ENCODE assay signal across 1 fruit fly cellular context in genomic region chrX:1052684-1053389, dm6.
TF ChIP-seq lines count a peak whose summit lies in the region.

No protein-coding gene starts in this region.

TF ChIP-seq in whole organism, embryonic, 481 proteins besides CTCF, POLR2A, EP300 and RAD21 (continued from another document):
- peak; percentile 22; the same call in 1 of the 3 replicates for TF ChIP-seq ase (GFP tag; IDR thresholded peaks at IDR 0.05; lab: Robert Waterston, UW)
- TF ChIP-seq CG2875 (GFP tag; optimal IDR thresholded peaks at IDR 0.05; lab: Kevin White, UChicago): peak; percentile 10
- TF ChIP-seq zfh1 (GFP tag; IDR thresholded peaks at IDR 0.05; lab: Robert Waterston, UW): peak; percentile 66
- TF ChIP-seq Atf6 (GFP tag; IDR thresholded peaks at IDR 0.05; lab: Robert Waterston, UW): 0 out of 2 replicates have a peak, but pooled peaks have one; percentile 33
- no peak for TF ChIP-seq Mad (GFP tag; optimal IDR thresholded peaks at IDR 0.05; lab: Kevin White, UChicago)
- no peak for TF ChIP-seq Tbp (GFP tag; optimal IDR thresholded peaks at IDR 0.05; lab: Kevin White, UChicago)
- peak; percentile 67 for TF ChIP-seq CG11504 (tag; optimal IDR thresholded peaks at IDR 0.05; lab: Kevin White, UChicago)
- peak; percentile 17; the same call in 1 of the 2 replicates for TF ChIP-seq wor (GFP tag; IDR thresholded peaks at IDR 0.05; lab: Robert Waterston, UW)
- peak; percentile 65 for TF ChIP-seq CG10979 (tag; optimal IDR thresholded peaks at IDR 0.05; lab: Kevin White, UChicago)
- no peak for TF ChIP-seq disco-r (GFP tag; optimal IDR thresholded peaks at IDR 0.05; lab: Kevin White, UChicago)
- peak; percentile 53 for TF ChIP-seq CG17328 (GFP tag; IDR thresholded peaks at IDR 0.05; lab: Robert Waterston, UW)
- TF ChIP-seq bab2 (GFP tag; optimal IDR thresholded peaks at IDR 0.05; lab: Kevin White, UChicago): peak; percentile 14
- TF ChIP-seq ken (GFP tag; IDR thresholded peaks at IDR 0.05; lab: Robert Waterston, UW): 0 out of 3 replicates have a peak, but pooled peaks have one; percentile 3
- peak; percentile 93 for TF ChIP-seq Ets65A (GFP tag; lab: Kevin White, UChicago)
- TF ChIP-seq Hmx (GFP tag; optimal IDR thresholded peaks at IDR 0.05; lab: Kevin White, UChicago): no peak
- no peak for TF ChIP-seq knrl (GFP tag; IDR thresholded peaks at IDR 0.05; lab: Robert Waterston, UW; ENCODE audit: partially characterized antibody)
- TF ChIP-seq Hr78 (GFP tag; optimal IDR thresholded peaks at IDR 0.05; lab: Kevin White, UChicago): peak in 1 of 2 experiments; percentile 9
- peak in 1 of 2 experiments; percentile 36 for TF ChIP-seq chif (GFP tag; optimal IDR thresholded peaks at IDR 0.05; lab: Kevin White, UChicago)
- TF ChIP-seq vvl (GFP tag; IDR thresholded peaks at IDR 0.05; lab: Robert Waterston, UW): peak; percentile 70; the same call in 1 of the 2 replicates
- peak; percentile 19 for TF ChIP-seq CG6813 (GFP tag; optimal IDR thresholded peaks at IDR 0.05; lab: Kevin White, UChicago)
- peak; percentile 68 for TF ChIP-seq gem (tag; optimal IDR thresholded peaks at IDR 0.05; lab: Kevin White, UChicago)
- peak; percentile 62 for TF ChIP-seq tin (GFP tag; optimal IDR thresholded peaks at IDR 0.05; lab: Kevin White, UChicago)
- peak; percentile 56 for TF ChIP-seq CG4424 (GFP tag; optimal IDR thresholded peaks at IDR 0.05; lab: Kevin White, UChicago)
- peak; percentile 13 for TF ChIP-seq Six4 (GFP tag; optimal IDR thresholded peaks at IDR 0.05; lab: Kevin White, UChicago)
- TF ChIP-seq CG32532 (GFP tag; IDR thresholded peaks at IDR 0.05; lab: Robert Waterston, UW): peak; percentile 28; the same call in 1 of the 2 replicates
- TF ChIP-seq ci (GFP tag; IDR thresholded peaks at IDR 0.05; lab: Robert Waterston, UW): peak; percentile 56; the same call in 2 of the 3 replicates
- peak; percentile 18 for TF ChIP-seq CG8089 (GFP tag; optimal IDR thresholded peaks at IDR 0.05; lab: Kevin White, UChicago)
- TF ChIP-seq CG9727 (GFP tag; optimal IDR thresholded peaks at IDR 0.05; lab: Kevin White, UChicago): peak; percentile 40
- peak; percentile 31 for TF ChIP-seq CG7556 (GFP tag; optimal IDR thresholded peaks at IDR 0.05; lab: Kevin White, UChicago)
- peak; percentile 40; the same call in 1 of the 2 replicates for TF ChIP-seq onecut (GFP tag; IDR thresholded peaks at IDR 0.05; lab: Robert Waterston, UW)
- peak; percentile 44; the same call in 2 of the 3 replicates for TF ChIP-seq CG17361 (GFP tag; IDR thresholded peaks at IDR 0.05; lab: Robert Waterston, UW)
- TF ChIP-seq abd-A (tag; optimal IDR thresholded peaks at IDR 0.05; lab: Kevin White, UChicago): no peak
- TF ChIP-seq Hmr (GFP tag; optimal IDR thresholded peaks at IDR 0.05; lab: Kevin White, UChicago): peak; percentile 4
- peak; percentile 10 for TF ChIP-seq Myb (GFP tag; optimal IDR thresholded peaks at IDR 0.05; lab: Kevin White, UChicago)
- TF ChIP-seq Drgx (GFP tag; IDR thresholded peaks at IDR 0.05; lab: Robert Waterston, UW): peak; percentile 69
- peak; percentile 55; the same call in 1 of the 2 replicates for TF ChIP-seq sisA (GFP tag; IDR thresholded peaks at IDR 0.05; lab: Robert Waterston, UW)
- TF ChIP-seq gsb-n (tag; optimal IDR thresholded peaks at IDR 0.05; lab: Kevin White, UChicago): peak; percentile 7
- TF ChIP-seq Chrac-16 (GFP tag; optimal IDR thresholded peaks at IDR 0.05; lab: Kevin White, UChicago): peak; percentile 2
- no peak for TF ChIP-seq Eip74EF (GFP tag; optimal IDR thresholded peaks at IDR 0.05; lab: Kevin White, UChicago)
- no peak for TF ChIP-seq Gug (GFP tag; IDR thresholded peaks at IDR 0.05; lab: Robert Waterston, UW)
- TF ChIP-seq slbo (GFP tag; IDR thresholded peaks at IDR 0.05; lab: Robert Waterston, UW): peak; percentile 49
- 0 out of 2 replicates have a peak, but pooled peaks have one; percentile 29 for TF ChIP-seq CG1024 (GFP tag; IDR thresholded peaks at IDR 0.05; lab: Robert Waterston, UW)
- TF ChIP-seq CG17802 (tag; optimal IDR thresholded peaks at IDR 0.05; lab: Kevin White, UChicago): peak; percentile 7
